Worm (Caenorhabditis elegans) whole organism, L2 larva: ENCODE results near the gene apl-1.

Source experiments
- F13H6.1 ChIP-seq: sonication (generic microtip); optimal IDR thresholded peaks from 2 replicates; lab custom pipeline; 2016; ENCODE audit warnings: missing genetic modification characterization, missing compliant biosample characterization
- R02D3.7 ChIP-seq: fragments of 150-350 bp; optimal IDR thresholded peaks from 2 replicates; lab custom pipeline; 2014; ENCODE audit warnings: missing biosample characterization, missing genetic modification characterization
- aly-2 ChIP-seq: fragments of 150-350 bp; optimal IDR thresholded peaks from 2 replicates; lab custom pipeline; 2014; ENCODE audit warnings: missing biosample characterization, missing genetic modification characterization
- elt-1 ChIP-seq: fragments of 150-350 bp; optimal IDR thresholded peaks from 2 replicates; lab custom pipeline; 2014; ENCODE audit warnings: missing biosample characterization, missing genetic modification characterization
- fos-1 ChIP-seq: fragments of 150-350 bp; optimal IDR thresholded peaks from 2 replicates; lab custom pipeline; 2014; ENCODE audit warnings: missing biosample characterization, missing genetic modification characterization
- lsy-2 ChIP-seq, 2 experiments: fragments of 150-350 bp in 1 of 2; sonication (generic microtip) in 1 of 2; optimal IDR thresholded peaks; 2 replicates each; lab custom pipeline; 2014 to 2017; ENCODE audit warnings: missing biosample characterization in 2 of 2, missing genetic modification characterization in 2 of 2
- mdl-1 ChIP-seq, 2 experiments: fragments of 150-350 bp in 1 of 2; sonication (generic microtip) in 1 of 2; optimal IDR thresholded peaks; 2 replicates each; lab custom pipeline; 2017; ENCODE audit warnings: missing biosample characterization in 2 of 2, missing genetic modification characterization in 2 of 2
- nhr-12 ChIP-seq: fragments of 150-350 bp; optimal IDR thresholded peaks from 2 replicates; lab custom pipeline; 2014; ENCODE audit warnings: missing biosample characterization, missing genetic modification characterization
- nhr-237 ChIP-seq: fragments of 150-350 bp; optimal IDR thresholded peaks from 2 replicates; lab custom pipeline; 2014; ENCODE audit warnings: missing biosample characterization, missing genetic modification characterization
- snpc-4 ChIP-seq: fragments of 150-350 bp; optimal IDR thresholded peaks from 2 replicates; lab custom pipeline; 2014; ENCODE audit warnings: missing biosample characterization, missing genetic modification characterization
- unc-39 ChIP-seq: fragments of 150-350 bp; optimal IDR thresholded peaks from 2 replicates; lab custom pipeline; 2014; ENCODE audit warnings: missing biosample characterization, missing genetic modification characterization
- unc-55 ChIP-seq: fragments of 150-350 bp; sonication (generic microtip); optimal IDR thresholded peaks from 3 replicates; lab custom pipeline; 2014; ENCODE audit warnings: missing biosample characterization, missing genetic modification reagents, missing genetic modification characterization
- ztf-11 ChIP-seq: sonication (generic microtip); optimal IDR thresholded peaks from 2 replicates; lab custom pipeline; 2017; ENCODE audit warnings: missing biosample characterization, missing genetic modification characterization

- TF ChIP-seq lsy-2 (tag; optimal IDR thresholded peaks at IDR 0.05; lab: Kevin White, UChicago) (no peak), fos-1 (tag; lab: Kevin White, UChicago) (no peak), snpc-4 (tag; lab: Kevin White, UChicago) (no peak), F13H6.1 (tag; lab: Kevin White, UChicago) (no peak), ztf-11 (tag; lab: Kevin White, UChicago) (no peak), R02D3.7 (tag; lab: Kevin White, UChicago) (no peak), mdl-1 (tag; optimal IDR thresholded peaks at IDR 0.05; lab: Kevin White, UChicago) (no peak), aly-2 (no peak), nhr-237 (no peak), nhr-12 (tag; lab: Kevin White, UChicago) (no peak), unc-39 (tag; lab: Kevin White, UChicago) (no peak), elt-1 (tag; lab: Kevin White, UChicago) (no peak), unc-55 (GFP tag; lab: Kevin White, UChicago) (no peak)
Observed at ce11 chrX:5122369-5122768, 5.7 kb upstream of the apl-1 start.
